Fruit fly (Drosophila melanogaster) whole organism, embryonic: Measurements from ENCODE around the gene Tomosyn.

Experiments used
- BEAF-32 ChIP-seq: fragments of 200-800 bp; sonication (Bioruptor generic); optimal IDR thresholded peaks from 3 replicates; lab custom pipeline; 2017; ENCODE audit warnings: missing biosample characterization, missing genetic modification characterization, mild to moderate bottlenecking, moderate library complexity, missing genetic modification reagents
- Bdp1 ChIP-seq: fragments of 200-800 bp; sonication (Bioruptor generic); optimal IDR thresholded peaks from 3 replicates; lab custom pipeline; 2016; ENCODE audit warnings: missing biosample characterization, missing genetic modification characterization
- CG1024 ChIP-seq: fragments of 200-800 bp; sonication (Bioruptor generic); IDR thresholded peaks from 2 replicates; pipeline ENCODE4 v1.3.6; 2022; ENCODE audit warnings: missing biosample characterization, missing genetic modification characterization
- CG10366 ChIP-seq: fragments of 200-800 bp; sonication (Bioruptor generic); IDR thresholded peaks from 2 replicates; pipeline ENCODE4 v1.3.6; 2022; ENCODE audit warnings: missing biosample characterization, missing genetic modification characterization
- CG11504 ChIP-seq: fragments of 200-800 bp; sonication (Bioruptor generic); optimal IDR thresholded peaks from 3 replicates; lab custom pipeline; 2019; ENCODE audit warnings: missing biosample characterization, mild to moderate bottlenecking, missing genetic modification characterization, moderate library complexity
- CG11696 ChIP-seq: fragments of 200-800 bp; sonication (Bioruptor generic); IDR thresholded peaks from 2 replicates; pipeline ENCODE4 v1.3.6; 2022; ENCODE audit warnings: missing biosample characterization, missing genetic modification characterization
- CG1233 ChIP-seq: fragments of 200-800 bp; sonication (Bioruptor generic); optimal IDR thresholded peaks from 4 replicates; lab custom pipeline; 2018; ENCODE audit warnings: missing biosample characterization, mild to moderate bottlenecking, missing genetic modification characterization
- CG15269 ChIP-seq: fragments of 200-800 bp; sonication (Bioruptor generic); optimal IDR thresholded peaks from 2 replicates; lab custom pipeline; 2018; ENCODE audit warnings: missing biosample characterization, mild to moderate bottlenecking, missing genetic modification characterization, moderate library complexity
- CG30403 ChIP-seq: fragments of 200-800 bp; sonication (Bioruptor generic); optimal IDR thresholded peaks from 3 replicates; lab custom pipeline; 2016; ENCODE audit warnings: missing biosample characterization, missing genetic modification characterization
- CG31441 ChIP-seq: fragments of 200-800 bp; sonication (Bioruptor generic); IDR thresholded peaks from 2 replicates; pipeline ENCODE4 v1.3.6; 2022; ENCODE audit warnings: missing biosample characterization, missing genetic modification characterization
- CG32532 ChIP-seq: fragments of 200-800 bp; sonication (Bioruptor generic); IDR thresholded peaks from 2 replicates; pipeline ENCODE4 v1.3.6; 2022; ENCODE audit warnings: missing biosample characterization, missing genetic modification characterization
- CG3726 ChIP-seq: fragments of 200-800 bp; sonication (Bioruptor generic); IDR thresholded peaks from 3 replicates; pipeline ENCODE4, ENCODE4 v1.3.6; 2022; ENCODE audit warnings: missing biosample characterization, missing genetic modification characterization
- CG4404 ChIP-seq: fragments of 200-800 bp; sonication (Bioruptor generic); IDR thresholded peaks from 2 replicates; pipeline ENCODE4 v1.3.6; 2022; ENCODE audit warnings: missing biosample characterization, missing genetic modification characterization
- CG6654 ChIP-seq: fragments of 200-800 bp; sonication (Bioruptor generic); optimal IDR thresholded peaks from 2 replicates; lab custom pipeline; 2017; ENCODE audit warnings: missing biosample characterization, mild to moderate bottlenecking, missing genetic modification characterization
- CG7839 ChIP-seq: fragments of 200-800 bp; sonication (Bioruptor generic); optimal IDR thresholded peaks from 3 replicates; lab custom pipeline; 2018; ENCODE audit warnings: missing biosample characterization, mild to moderate bottlenecking, missing genetic modification characterization, moderate library complexity
- CG8290 ChIP-seq, 3 experiments: fragments of 200-800 bp; sonication (Bioruptor generic); optimal IDR thresholded peaks; 2 replicates each; lab custom pipeline; 2016 to 2019; ENCODE audit warnings: missing biosample characterization in 3 of 3, missing genetic modification characterization in 3 of 3, mild to moderate bottlenecking in 2 of 3, moderate library complexity in 1 of 3
- CG8924 ChIP-seq: fragments of 200-800 bp; optimal IDR thresholded peaks from 3 replicates; lab custom pipeline; 2019; ENCODE audit warnings: missing biosample characterization, mild to moderate bottlenecking, missing genetic modification characterization, moderate library complexity
- CG8944 ChIP-seq: fragments of 200-800 bp; sonication (Bioruptor generic); optimal IDR thresholded peaks from 3 replicates; lab custom pipeline; 2016; ENCODE audit warnings: missing biosample characterization, missing genetic modification characterization
- CoRest ChIP-seq: fragments of 200-800 bp; sonication (Bioruptor generic); optimal IDR thresholded peaks from 3 replicates; lab custom pipeline; 2018; ENCODE audit warnings: missing biosample characterization, mild to moderate bottlenecking, missing genetic modification characterization, moderate library complexity
- D19B ChIP-seq: fragments of 200-800 bp; sonication (Bioruptor generic); optimal IDR thresholded peaks from 2 replicates; lab custom pipeline; 2017; ENCODE audit warnings: missing biosample characterization, mild to moderate bottlenecking, missing genetic modification characterization
- Lhr ChIP-seq: fragments of 200-800 bp; sonication (Bioruptor generic); optimal IDR thresholded peaks from 3 replicates; lab custom pipeline; 2017; ENCODE audit warnings: mild to moderate bottlenecking, missing biosample characterization, missing genetic modification reagents, missing genetic modification characterization
- MESR4 ChIP-seq: fragments of 200-800 bp; sonication (Bioruptor generic); optimal IDR thresholded peaks from 2 replicates; lab custom pipeline; 2018; ENCODE audit warnings: missing biosample characterization, mild to moderate bottlenecking, missing genetic modification characterization, moderate library complexity
- Meics ChIP-seq: fragments of 200-800 bp; sonication (Bioruptor generic); optimal IDR thresholded peaks from 2 replicates; lab custom pipeline; 2017; ENCODE audit warnings: missing biosample characterization, mild to moderate bottlenecking, missing genetic modification characterization
- Mes4 ChIP-seq: fragments of 200-800 bp; sonication (Bioruptor generic); optimal IDR thresholded peaks from 2 replicates; lab custom pipeline; 2016; ENCODE audit warnings: missing biosample characterization, missing genetic modification characterization
- NC2β ChIP-seq: fragments of 200-800 bp; sonication (Bioruptor generic); optimal IDR thresholded peaks from 2 replicates; lab custom pipeline; 2016; ENCODE audit warnings: missing biosample characterization, missing genetic modification characterization
- Nf-YB ChIP-seq: fragments of 200-800 bp; sonication (Bioruptor generic); optimal IDR thresholded peaks from 3 replicates; lab custom pipeline; 2019; ENCODE audit warnings: missing biosample characterization, mild to moderate bottlenecking, missing genetic modification characterization, moderate library complexity
- Oaz ChIP-seq: fragments of 200-800 bp; sonication (Bioruptor generic); IDR thresholded peaks from 2 replicates; pipeline ENCODE4 v1.3.6; 2022; ENCODE audit warnings: missing biosample characterization, missing genetic modification characterization
- Pdp1 ChIP-seq, 2 experiments: fragments of 200-800 bp; sonication (Bioruptor generic); optimal IDR thresholded peaks; 3 replicates each; lab custom pipeline; 2016; ENCODE audit warnings: missing biosample characterization in 2 of 2, missing genetic modification characterization in 2 of 2, mild to moderate bottlenecking in 1 of 2, moderate library complexity in 1 of 2
- Sox100B ChIP-seq: fragments of 200-800 bp; sonication (Bioruptor generic); optimal IDR thresholded peaks from 3 replicates; lab custom pipeline; 2018; ENCODE audit warnings: missing biosample characterization, mild to moderate bottlenecking, missing genetic modification characterization
- Trl ChIP-seq, 3 experiments: fragments of >200 bp in 2 of 3; fragments of 200-800 bp in 1 of 3; sonication (Bioruptor generic) in 1 of 3; optimal IDR thresholded peaks; 2 replicates in 1 of 3; 3 replicates in 2 of 3; lab custom pipeline; 2016 to 2017; ENCODE audit warnings: missing biosample characterization in 1 of 3, missing genetic modification characterization in 1 of 3
- Xrp1 ChIP-seq: fragments of 200-800 bp; sonication (Bioruptor generic); IDR thresholded peaks from 2 replicates; pipeline ENCODE4 v1.3.6; 2022; ENCODE audit warnings: missing biosample characterization, missing genetic modification characterization
- amos ChIP-seq: fragments of 200-800 bp; sonication (Bioruptor generic); IDR thresholded peaks from 2 replicates; pipeline ENCODE4 v1.3.6; 2022; ENCODE audit warnings: missing biosample characterization, missing genetic modification characterization; ENCODE audit not compliant: partially characterized antibody
- bab2 ChIP-seq: fragments of 200-800 bp; sonication (Bioruptor generic); optimal IDR thresholded peaks from 2 replicates; lab custom pipeline; 2016; ENCODE audit warnings: missing biosample characterization, missing genetic modification characterization
- btn ChIP-seq: fragments of 200-800 bp; sonication (Bioruptor generic); optimal IDR thresholded peaks from 2 replicates; lab custom pipeline; 2016; ENCODE audit warnings: missing biosample characterization, missing genetic modification characterization
- chinmo ChIP-seq: fragments of 200-800 bp; sonication (Bioruptor generic); IDR thresholded peaks from 4 replicates; pipeline ENCODE4 v1.3.6; 2022; ENCODE audit warnings: missing biosample characterization, missing genetic modification characterization; ENCODE audit not compliant: partially characterized antibody
- esg ChIP-seq: fragments of 200-800 bp; sonication (Bioruptor generic); conservative IDR thresholded peaks from 2 replicates; pipeline ENCODE4 v1.3.6; 2022; ENCODE audit warnings: missing biosample characterization, missing genetic modification characterization
- eve ChIP-seq, 2 experiments: fragments of >200 bp; optimal IDR thresholded peaks; 2 replicates each; lab custom pipeline; 2017; ENCODE audit warnings: missing biosample characterization in 2 of 2, missing genetic modification characterization in 2 of 2
- fd96Cb ChIP-seq: fragments of 200-800 bp; sonication (Bioruptor generic); optimal IDR thresholded peaks from 2 replicates; lab custom pipeline; 2018; ENCODE audit warnings: missing biosample characterization, mild to moderate bottlenecking, missing genetic modification characterization, moderate library complexity
- ftz-f1 ChIP-seq: fragments of 200-800 bp; sonication (Bioruptor generic); optimal IDR thresholded peaks from 2 replicates; lab custom pipeline; 2016; ENCODE audit warnings: missing biosample characterization, missing genetic modification characterization
- gcm ChIP-seq: fragments of 200-800 bp; sonication (Bioruptor generic); optimal IDR thresholded peaks from 2 replicates; lab custom pipeline; 2019; ENCODE audit warnings: missing biosample characterization, mild to moderate bottlenecking, missing genetic modification characterization, moderate library complexity
- grau ChIP-seq: fragments of 200-800 bp; optimal IDR thresholded peaks from 3 replicates; lab custom pipeline; 2019; ENCODE audit warnings: missing biosample characterization, mild to moderate bottlenecking, missing genetic modification characterization, moderate library complexity
- kay ChIP-seq: fragments of 200-800 bp; sonication (Bioruptor generic); optimal IDR thresholded peaks from 2 replicates; lab custom pipeline; 2016; ENCODE audit warnings: missing biosample characterization, missing genetic modification characterization
- mld ChIP-seq: fragments of 200-800 bp; sonication (Bioruptor generic); IDR thresholded peaks from 3 replicates; pipeline ENCODE4 v1.3.6; 2022; ENCODE audit warnings: missing biosample characterization, missing genetic modification characterization; ENCODE audit not compliant: partially characterized antibody
- oc ChIP-seq: fragments of 200-800 bp; sonication (Bioruptor generic); optimal IDR thresholded peaks from 2 replicates; lab custom pipeline; 2018; ENCODE audit warnings: missing biosample characterization, mild to moderate bottlenecking, missing genetic modification characterization, moderate library complexity
- tll ChIP-seq, 2 experiments: fragments of 200-800 bp in 1 of 2; fragments of >200 bp in 1 of 2; sonication (Bioruptor generic) in 1 of 2; optimal IDR thresholded peaks; 2 replicates each; lab custom pipeline; 2017 to 2019; ENCODE audit warnings: missing biosample characterization in 2 of 2, missing genetic modification characterization in 2 of 2, mild to moderate bottlenecking in 1 of 2, moderate library complexity in 1 of 2
- z ChIP-seq: fragments of 200-800 bp; sonication (Bioruptor generic); IDR thresholded peaks from 3 replicates; pipeline ENCODE4 v1.3.6; 2022; ENCODE audit warnings: missing biosample characterization, missing genetic modification characterization

Gene Tomosyn

DNA sequence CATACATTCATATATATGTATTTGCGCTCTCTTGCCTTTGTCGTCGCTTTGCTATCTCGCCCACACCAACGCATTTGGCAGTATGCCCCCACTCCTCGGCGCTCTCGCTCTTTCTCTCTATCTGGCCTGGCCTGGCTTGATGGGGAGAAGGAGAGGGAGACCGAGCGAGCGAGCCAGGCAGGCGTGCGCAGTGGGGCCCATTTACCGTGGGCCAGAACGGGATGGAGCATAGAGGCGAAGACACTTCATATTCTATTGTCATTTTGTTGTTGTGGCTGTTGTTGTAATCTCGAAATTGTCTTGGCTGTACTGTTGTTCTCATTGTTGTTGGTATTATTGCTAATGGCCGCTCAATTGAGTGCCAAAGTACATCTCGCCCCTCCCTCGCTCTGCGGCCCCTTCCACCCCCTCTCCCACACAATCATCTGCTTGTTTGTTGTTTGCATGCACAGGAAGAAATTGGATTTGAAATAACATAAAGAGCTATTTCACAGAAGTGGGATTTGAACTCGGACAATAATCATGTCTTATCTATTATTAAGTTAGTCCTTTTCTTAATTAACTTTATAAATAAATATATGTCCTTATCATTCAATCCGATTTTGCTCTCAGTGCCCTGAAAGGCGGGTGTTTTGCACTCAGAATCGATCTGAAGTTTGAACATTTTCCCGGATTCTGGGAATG is 33.8 kb downstream of the Tomosyn start (continued):
- TF ChIP-seq z (GFP tag; lab: Robert Waterston, UW) (peak; percentile 66; the same call in 1 of the 3 replicates), Mes4 (GFP tag; lab: Kevin White, UChicago) (no peak), bab2 (peak; percentile 64), Oaz (GFP tag; lab: Robert Waterston, UW) (peak; percentile 78), CG3726 (GFP tag; lab: Robert Waterston, UW) (peak; percentile 84; the same call in 1 of the 3 replicates), CG8924 (peak; percentile 89), CG6654 (GFP tag; lab: Kevin White, UChicago) (peak; percentile 65), tll (GFP tag; optimal IDR thresholded peaks at IDR 0.05; lab: Kevin White, UChicago) (no peak), Bdp1 (peak; percentile 20), fd96Cb (tag; lab: Kevin White, UChicago) (peak; percentile 86), mld (GFP tag; lab: Robert Waterston, UW) (no peak), CG10366 (GFP tag; lab: Robert Waterston, UW) (peak; percentile 87), CG8944 (GFP tag; lab: Kevin White, UChicago) (peak; percentile 23), Trl (optimal IDR thresholded peaks at IDR 0.05; lab: Kevin White, UChicago) (peak; percentile 73 to 84), Trl (GFP tag; optimal IDR thresholded peaks at IDR 0.05; lab: Kevin White, UChicago) (no peak), esg (GFP tag; lab: Robert Waterston, UW) (peak; percentile 87), CG1024 (GFP tag; lab: Robert Waterston, UW) (peak; percentile 80), CG8290 (GFP tag; optimal IDR thresholded peaks at IDR 0.05; lab: Kevin White, UChicago) (peak; percentile 74), CG8290 (tag; optimal IDR thresholded peaks at IDR 0.05; lab: Kevin White, UChicago) (peak; percentile 74 to 80), kay (GFP tag; lab: Kevin White, UChicago) (peak; percentile 69)

- TF ChIP-seq Pdp1 (GFP tag; optimal IDR thresholded peaks at IDR 0.05; lab: Kevin White, UChicago): peak in 1 of 2 experiments; percentile 86
- no peak for TF ChIP-seq oc
- peak; percentile 9 for TF ChIP-seq CG7839 (tag; lab: Kevin White, UChicago)
- TF ChIP-seq Meics (GFP tag; lab: Kevin White, UChicago): peak; percentile 31
- no peak for TF ChIP-seq CG1233 (GFP tag; lab: Kevin White, UChicago)
- TF ChIP-seq Xrp1 (GFP tag; lab: Robert Waterston, UW): no peak
- TF ChIP-seq CG31441: 0 out of 2 replicates have a peak, but pooled peaks have one; percentile 4
- TF ChIP-seq amos (GFP tag; lab: Robert Waterston, UW): no peak
- TF ChIP-seq D19B (GFP tag; lab: Kevin White, UChicago): peak; percentile 25
- TF ChIP-seq btn (GFP tag; lab: Kevin White, UChicago): no peak
- no peak for TF ChIP-seq BEAF-32
- TF ChIP-seq CoRest: peak; percentile 32
- TF ChIP-seq grau (tag; lab: Kevin White, UChicago): peak; percentile 7
- TF ChIP-seq eve (GFP tag; optimal IDR thresholded peaks at IDR 0.05; lab: Kevin White, UChicago): no peak
- peak; percentile 13 for TF ChIP-seq Sox100B
- TF ChIP-seq Nf-YB: no peak
- no peak for TF ChIP-seq CG1024 (GFP tag; lab: Robert Waterston, UW)
- no peak for TF ChIP-seq NC2β (GFP tag; lab: Kevin White, UChicago)
- peak; percentile 87; the same call in 2 of the 4 replicates for TF ChIP-seq chinmo
- no peak for TF ChIP-seq CG4404 (GFP tag; lab: Robert Waterston, UW)
- TF ChIP-seq CG15269: peak; percentile 40
- no peak for TF ChIP-seq CG32532 (GFP tag; lab: Robert Waterston, UW)
- TF ChIP-seq CG11696 (GFP tag; lab: Robert Waterston, UW): 0 out of 2 replicates have a peak, but pooled peaks have one; percentile 1
- peak; percentile 76 for TF ChIP-seq gcm (GFP tag; lab: Kevin White, UChicago)
- no peak for TF ChIP-seq Lhr (GFP tag; lab: Kevin White, UChicago)
- no peak for TF ChIP-seq Trl (optimal IDR thresholded peaks at IDR 0.05; lab: Kevin White, UChicago)
- TF ChIP-seq Trl (GFP tag; optimal IDR thresholded peaks at IDR 0.05; lab: Kevin White, UChicago): no peak
- TF ChIP-seq ftz-f1 (GFP tag; lab: Kevin White, UChicago): no peak
- peak; percentile 30 for TF ChIP-seq CG11504
- TF ChIP-seq MESR4 (GFP tag; lab: Kevin White, UChicago): no peak
- TF ChIP-seq CG30403 (GFP tag; lab: Kevin White, UChicago): peak; percentile 5
Measured at dm6 chrX:12665796-12666338, 34.5 kb downstream of the Tomosyn start.
